Fruit fly (Drosophila melanogaster) whole organism, embryonic: Measurements from ENCODE around the gene oxt.

ENCODE experiments used
- CG1024 ChIP-seq: fragments of 200-800 bp; sonication (Bioruptor generic); IDR thresholded peaks from 2 replicates; pipeline ENCODE4 v1.3.6; 2022; ENCODE audit warnings: missing biosample characterization, missing genetic modification characterization
- CG10431 ChIP-seq: fragments of 200-800 bp; sonication (Bioruptor generic); optimal IDR thresholded peaks from 3 replicates; lab custom pipeline; 2018; ENCODE audit warnings: missing biosample characterization, mild to moderate bottlenecking, missing genetic modification characterization
- CG11695 ChIP-seq: fragments of 200-800 bp; sonication (Bioruptor generic); IDR thresholded peaks from 3 replicates; pipeline ENCODE4 v1.3.6; 2022; ENCODE audit warnings: missing biosample characterization, missing genetic modification characterization
- CG12071 ChIP-seq: fragments of 200-800 bp; sonication (Bioruptor generic); optimal IDR thresholded peaks from 3 replicates; lab custom pipeline; 2018; ENCODE audit warnings: missing biosample characterization, mild to moderate bottlenecking, missing genetic modification characterization
- CG12219 ChIP-seq: fragments of 200-800 bp; sonication (Bioruptor generic); optimal IDR thresholded peaks from 3 replicates; lab custom pipeline; 2018; ENCODE audit warnings: missing biosample characterization, mild to moderate bottlenecking, missing genetic modification characterization
- CG14014 ChIP-seq: fragments of 200-800 bp; sonication (Bioruptor generic); IDR thresholded peaks from 2 replicates; pipeline ENCODE4 v1.3.6; 2022; ENCODE audit warnings: missing biosample characterization, missing genetic modification characterization
- CG14441 ChIP-seq: fragments of 200-800 bp; sonication (Bioruptor generic); IDR thresholded peaks from 2 replicates; pipeline ENCODE4 v1.3.6; 2022; ENCODE audit warnings: missing biosample characterization, missing genetic modification characterization
- CG15601 ChIP-seq: fragments of 200-800 bp; sonication (Bioruptor generic); optimal IDR thresholded peaks from 3 replicates; lab custom pipeline; 2019; ENCODE audit warnings: missing biosample characterization, mild to moderate bottlenecking, missing genetic modification characterization, moderate library complexity
- CG1602 ChIP-seq: fragments of 200-800 bp; sonication (Bioruptor generic); optimal IDR thresholded peaks from 3 replicates; lab custom pipeline; 2016; ENCODE audit warnings: missing biosample characterization, missing genetic modification characterization
- CG2712 ChIP-seq: fragments of 200-800 bp; optimal IDR thresholded peaks from 3 replicates; lab custom pipeline; 2019; ENCODE audit warnings: missing biosample characterization, mild to moderate bottlenecking, missing genetic modification characterization, moderate library complexity
- CG34224 ChIP-seq: fragments of 200-800 bp; sonication (Bioruptor generic); IDR thresholded peaks from 3 replicates; pipeline ENCODE4 v1.3.6; 2022; ENCODE audit warnings: missing biosample characterization, missing genetic modification characterization; ENCODE audit not compliant: partially characterized antibody
- CG4360 ChIP-seq: fragments of 200-800 bp; sonication (Bioruptor generic); IDR thresholded peaks from 2 replicates; pipeline ENCODE4 v1.3.6; 2022; ENCODE audit warnings: missing biosample characterization, missing genetic modification characterization
- CG7745 ChIP-seq: fragments of 200-800 bp; sonication (Bioruptor generic); optimal IDR thresholded peaks from 2 replicates; lab custom pipeline; 2018; ENCODE audit warnings: missing biosample characterization, mild to moderate bottlenecking, missing genetic modification characterization, moderate library complexity
- CG7963 ChIP-seq: fragments of 200-800 bp; sonication (Bioruptor generic); IDR thresholded peaks from 3 replicates; pipeline ENCODE4 v1.3.6; 2022; ENCODE audit warnings: missing biosample characterization, missing genetic modification characterization; ENCODE audit not compliant: partially characterized antibody
- CG8089 ChIP-seq: fragments of 200-800 bp; sonication (Bioruptor generic); optimal IDR thresholded peaks from 3 replicates; lab custom pipeline; 2016; ENCODE audit warnings: missing biosample characterization, missing genetic modification characterization
- CG8478 ChIP-seq: fragments of >200 bp; optimal IDR thresholded peaks from 2 replicates; lab custom pipeline; 2018
- CG9817 ChIP-seq: fragments of 200-800 bp; sonication (Bioruptor generic); optimal IDR thresholded peaks from 2 replicates; lab custom pipeline; 2018; ENCODE audit warnings: missing biosample characterization, mild to moderate bottlenecking, missing genetic modification characterization, moderate library complexity
- Dbx ChIP-seq: fragments of 200-800 bp; sonication (Bioruptor generic); IDR thresholded peaks from 3 replicates; pipeline ENCODE4 v1.3.6; 2022; ENCODE audit warnings: missing biosample characterization, missing genetic modification characterization
- Dip2 ChIP-seq: fragments of 200-800 bp; sonication (Bioruptor generic); IDR thresholded peaks from 2 replicates; pipeline ENCODE4 v1.3.6; 2022; ENCODE audit warnings: missing biosample characterization, missing genetic modification characterization
- Doc2 ChIP-seq: fragments of 200-800 bp; sonication (Bioruptor generic); IDR thresholded peaks from 2 replicates; pipeline ENCODE4 v1.3.6; 2022; ENCODE audit warnings: missing biosample characterization, missing genetic modification characterization
- Drgx ChIP-seq: fragments of 200-800 bp; sonication (Bioruptor generic); IDR thresholded peaks from 2 replicates; pipeline ENCODE4 v1.3.6; 2022; ENCODE audit warnings: missing biosample characterization, missing genetic modification characterization
- Gug ChIP-seq: fragments of 200-800 bp; sonication (Bioruptor generic); IDR thresholded peaks from 4 replicates; pipeline ENCODE4 v1.3.6; 2022; ENCODE audit warnings: missing biosample characterization, missing genetic modification characterization
- Hand ChIP-seq: fragments of 200-800 bp; sonication (Bioruptor generic); optimal IDR thresholded peaks from 2 replicates; lab custom pipeline; 2017; ENCODE audit warnings: mild to moderate bottlenecking, missing biosample characterization, missing genetic modification reagents, missing genetic modification characterization
- Hsf ChIP-seq: fragments of 200-800 bp; sonication (Bioruptor generic); optimal IDR thresholded peaks from 3 replicates; lab custom pipeline; 2016; ENCODE audit warnings: missing biosample characterization, missing genetic modification characterization
- Lpt ChIP-seq: fragments of >200 bp; optimal IDR thresholded peaks from 2 replicates; lab custom pipeline; 2018; ENCODE audit warnings: missing biosample characterization, missing genetic modification characterization
- NK7.1 ChIP-seq: fragments of 200-800 bp; sonication (Bioruptor generic); optimal IDR thresholded peaks from 3 replicates; lab custom pipeline; 2016; ENCODE audit warnings: missing biosample characterization, missing genetic modification characterization
- Ravus ChIP-seq: fragments of 200-800 bp; sonication (Bioruptor generic); IDR thresholded peaks from 2 replicates; pipeline ENCODE4 v1.3.6; 2022; ENCODE audit warnings: missing biosample characterization, missing genetic modification characterization
- Six4 ChIP-seq: fragments of 200-800 bp; sonication (Bioruptor generic); optimal IDR thresholded peaks from 2 replicates; lab custom pipeline; 2016; ENCODE audit warnings: missing biosample characterization, missing genetic modification characterization
- Spps ChIP-seq: fragments of 200-800 bp; sonication (Bioruptor generic); optimal IDR thresholded peaks from 2 replicates; lab custom pipeline; 2018; ENCODE audit warnings: missing biosample characterization, mild to moderate bottlenecking, missing genetic modification characterization
- Sry-β ChIP-seq: fragments of 200-800 bp; sonication (Bioruptor generic); optimal IDR thresholded peaks from 2 replicates; lab custom pipeline; 2018; ENCODE audit warnings: missing biosample characterization, mild to moderate bottlenecking, missing genetic modification characterization, moderate library complexity
- Xrp1 ChIP-seq: fragments of 200-800 bp; sonication (Bioruptor generic); IDR thresholded peaks from 2 replicates; pipeline ENCODE4 v1.3.6; 2022; ENCODE audit warnings: missing biosample characterization, missing genetic modification characterization
- YL-1 ChIP-seq: fragments of 200-800 bp; sonication (Bioruptor generic); optimal IDR thresholded peaks from 3 replicates; lab custom pipeline; 2017; ENCODE audit warnings: missing biosample characterization, mild to moderate bottlenecking, missing genetic modification characterization
- abd-A ChIP-seq: fragments of 200-800 bp; sonication (Bioruptor generic); optimal IDR thresholded peaks from 3 replicates; lab custom pipeline; 2019; ENCODE audit warnings: missing biosample characterization, mild to moderate bottlenecking, missing genetic modification characterization, moderate library complexity
- ap ChIP-seq: fragments of 200-800 bp; sonication (Bioruptor generic); IDR thresholded peaks from 2 replicates; pipeline ENCODE4 v1.3.6; 2022; ENCODE audit warnings: missing biosample characterization, missing genetic modification characterization
- ara ChIP-seq: fragments of 200-800 bp; sonication (Bioruptor generic); IDR thresholded peaks from 2 replicates; pipeline ENCODE4 v1.3.6; 2022; ENCODE audit warnings: missing biosample characterization, missing genetic modification characterization
- caup ChIP-seq: fragments of 200-800 bp; sonication (Bioruptor generic); optimal IDR thresholded peaks from 3 replicates; lab custom pipeline; 2017; ENCODE audit warnings: missing biosample characterization, mild to moderate bottlenecking, missing genetic modification characterization, moderate library complexity; ENCODE audit not compliant: severe bottlenecking
- chif ChIP-seq, 2 experiments: fragments of 200-800 bp; sonication (Bioruptor generic); optimal IDR thresholded peaks; 3 replicates each; lab custom pipeline; 2016; ENCODE audit warnings: missing biosample characterization in 2 of 2, missing genetic modification characterization in 2 of 2
- crol ChIP-seq: fragments of 200-800 bp; sonication (Bioruptor generic); IDR thresholded peaks from 2 replicates; pipeline ENCODE4 v1.3.6; 2022; ENCODE audit warnings: missing biosample characterization, missing genetic modification characterization
- fd96Cb ChIP-seq: fragments of 200-800 bp; sonication (Bioruptor generic); optimal IDR thresholded peaks from 2 replicates; lab custom pipeline; 2018; ENCODE audit warnings: missing biosample characterization, mild to moderate bottlenecking, missing genetic modification characterization, moderate library complexity
- gce ChIP-seq: fragments of 200-800 bp; sonication (Bioruptor generic); IDR thresholded peaks from 3 replicates; pipeline ENCODE4 v1.3.6; 2022; ENCODE audit warnings: missing biosample characterization, missing genetic modification characterization
- gem ChIP-seq: fragments of 200-800 bp; sonication (Bioruptor generic); optimal IDR thresholded peaks from 2 replicates; lab custom pipeline; 2019; ENCODE audit warnings: missing biosample characterization, mild to moderate bottlenecking, missing genetic modification characterization, moderate library complexity
- grau ChIP-seq: fragments of 200-800 bp; optimal IDR thresholded peaks from 3 replicates; lab custom pipeline; 2019; ENCODE audit warnings: missing biosample characterization, mild to moderate bottlenecking, missing genetic modification characterization, moderate library complexity
- gro ChIP-seq: fragments of 200-800 bp; sonication (Bioruptor generic); optimal IDR thresholded peaks from 2 replicates; lab custom pipeline; 2016; ENCODE audit warnings: missing biosample characterization, missing genetic modification characterization
- hb ChIP-seq: fragments of 200-800 bp; sonication (Bioruptor generic); IDR thresholded peaks from 3 replicates; pipeline ENCODE4 v1.3.6; 2022; ENCODE audit warnings: missing biosample characterization, missing genetic modification characterization; ENCODE audit not compliant: partially characterized antibody
- knrl ChIP-seq: fragments of 200-800 bp; sonication (Bioruptor generic); IDR thresholded peaks from 3 replicates; pipeline ENCODE4 v1.3.6; 2022; ENCODE audit warnings: missing biosample characterization, missing genetic modification characterization; ENCODE audit not compliant: partially characterized antibody
- mam ChIP-seq: fragments of 200-800 bp; sonication (Bioruptor generic); optimal IDR thresholded peaks from 3 replicates; lab custom pipeline; 2016; ENCODE audit warnings: missing biosample characterization, missing genetic modification characterization
- peb ChIP-seq: fragments of 200-800 bp; sonication (Bioruptor generic); IDR thresholded peaks from 2 replicates; pipeline ENCODE4 v1.3.6; 2022; ENCODE audit warnings: missing biosample characterization, missing genetic modification characterization
- pita ChIP-seq: fragments of 200-800 bp; sonication (Bioruptor generic); optimal IDR thresholded peaks from 2 replicates; lab custom pipeline; 2017; ENCODE audit warnings: missing biosample characterization, mild to moderate bottlenecking, missing genetic modification characterization
- sna ChIP-seq: fragments of 200-800 bp; sonication (Bioruptor generic); IDR thresholded peaks from 2 replicates; pipeline ENCODE4 v1.3.6; 2022; ENCODE audit warnings: missing biosample characterization, missing genetic modification characterization; ENCODE audit not compliant: partially characterized antibody
- trem ChIP-seq: fragments of 200-800 bp; optimal IDR thresholded peaks from 3 replicates; lab custom pipeline; 2019; ENCODE audit warnings: missing biosample characterization, mild to moderate bottlenecking, missing genetic modification characterization, moderate library complexity
- ttk ChIP-seq: fragments of 200-800 bp; sonication (Bioruptor generic); IDR thresholded peaks from 2 replicates; pipeline ENCODE4 v2.1.2; 2022; ENCODE audit warnings: missing biosample characterization, missing genetic modification characterization

The oxt gene

dm6 chr3L:2257412-2257862, 5.0 kb downstream of the oxt start, which contains the start of the genes CG1275 and Elp5 (continued):
- TF ChIP-seq mam (GFP tag; lab: Kevin White, UChicago) (peak; percentile 97), ap (GFP tag; lab: Robert Waterston, UW) (peak; percentile 99), CG1024 (peak; percentile 98), CG15601 (tag; lab: Kevin White, UChicago) (peak; percentile 96), Dip2 (GFP tag; lab: Robert Waterston, UW) (peak; percentile 81), CG7745 (tag; lab: Kevin White, UChicago) (peak; percentile 78), Lpt (GFP tag; lab: Kevin White, UChicago) (no peak), Six4 (GFP tag; lab: Kevin White, UChicago) (peak; percentile 95), CG1602 (GFP tag; lab: Kevin White, UChicago) (peak; percentile 98), CG11695 (peak; percentile 99), CG14441 (GFP tag; lab: Robert Waterston, UW) (peak; percentile 100), caup (peak; percentile 97), CG14014 (GFP tag; lab: Robert Waterston, UW) (peak; percentile 100), peb (GFP tag; lab: Robert Waterston, UW) (peak; percentile 99), fd96Cb (tag; lab: Kevin White, UChicago) (peak; percentile 96), Hand (GFP tag; lab: Kevin White, UChicago) (peak; percentile 94), Drgx (peak; percentile 100), Sry-β (GFP tag; lab: Kevin White, UChicago) (peak; percentile 80), Doc2 (peak; percentile 98), CG12071 (peak; percentile 92), crol (peak; percentile 84), trem (tag; lab: Kevin White, UChicago) (peak; percentile 90), CG10431 (peak; percentile 95), Ravus (peak; percentile 98), gro (GFP tag; lab: Kevin White, UChicago) (peak; percentile 95), Gug (GFP tag; lab: Robert Waterston, UW) (peak; percentile 99), gce (GFP tag; lab: Robert Waterston, UW) (peak; percentile 99), Spps (tag; lab: Kevin White, UChicago) (peak; percentile 92), CG9817 (tag; lab: Kevin White, UChicago) (peak; percentile 99), CG8089 (GFP tag; lab: Kevin White, UChicago) (peak; percentile 94), YL-1 (GFP tag; lab: Kevin White, UChicago) (peak; percentile 95), chif (GFP tag; optimal IDR thresholded peaks at IDR 0.05; lab: Kevin White, UChicago) (peak; percentile 95 to 97), abd-A (tag; lab: Kevin White, UChicago) (no peak), Hsf (GFP tag; lab: Kevin White, UChicago) (peak; percentile 99), Dbx (peak; percentile 99), CG2712 (tag; lab: Kevin White, UChicago) (peak; percentile 98), NK7.1 (GFP tag; lab: Kevin White, UChicago) (peak; percentile 93), pita (GFP tag; lab: Kevin White, UChicago) (no peak), CG12219 (peak; percentile 97), CG8478 (lab: Kevin White, UChicago) (no peak), Xrp1 (GFP tag; lab: Robert Waterston, UW) (peak; percentile 99), gem (peak; percentile 99), CG7963 (GFP tag; lab: Robert Waterston, UW) (no peak), grau (tag; lab: Kevin White, UChicago) (peak; percentile 97), ara (GFP tag; lab: Robert Waterston, UW) (peak; percentile 99), CG4360 (GFP tag; lab: Robert Waterston, UW) (peak; percentile 90), hb (GFP tag; lab: Robert Waterston, UW) (no peak), ttk (peak; percentile 99), knrl (GFP tag; lab: Robert Waterston, UW) (peak; percentile 45; the same call in 2 of the 3 replicates), CG34224 (GFP tag; lab: Robert Waterston, UW) (no peak), sna (GFP tag; lab: Robert Waterston, UW) (0 out of 2 replicates have a peak, but pooled peaks have one; percentile 30)
